Worm (Caenorhabditis elegans) whole organism, L4 larva: ENCODE results near the gene ZK1067.4.
A peak's percentile ranks its signal among the peaks of the same experiment; 100 is the strongest.

Source experiments
- F10B5.3 ChIP-seq: sonication (generic microtip); optimal IDR thresholded peaks from 2 replicates; lab custom pipeline; 2016; ENCODE audit warnings: mild to moderate bottlenecking, missing genetic modification characterization, missing compliant biosample characterization
- Y105C5A.15 ChIP-seq: fragments of 200-800 bp; sonication (Bioruptor generic); IDR thresholded peaks from 2 replicates; pipeline ENCODE4 v1.3.6; 2022; ENCODE audit warnings: missing genetic modification characterization, missing compliant biosample characterization
- ZK337.2 ChIP-seq: fragments of 200-800 bp; sonication (Bioruptor generic); IDR thresholded peaks from 2 replicates; pipeline ENCODE4 v1.3.6; 2022; ENCODE audit warnings: missing genetic modification reagents, missing genetic modification characterization, missing compliant biosample characterization
- daf-16 ChIP-seq, 3 experiments: sonication (generic microtip); optimal IDR thresholded peaks; 2 replicates each; lab custom pipeline; 2016 to 2017; ENCODE audit warnings: missing genetic modification characterization in 3 of 3, missing genetic modification reagents in 3 of 3, mild to moderate bottlenecking in 2 of 3, missing compliant biosample characterization in 2 of 3, missing biosample characterization in 1 of 3, moderate library complexity in 1 of 3
- egl-43 ChIP-seq: fragments of 200-800 bp; sonication (Bioruptor generic); IDR thresholded peaks from 2 replicates; pipeline ENCODE4 v1.3.6; 2022; ENCODE audit warnings: missing genetic modification reagents, missing genetic modification characterization, missing compliant biosample characterization
- gei-8 ChIP-seq: fragments of 200-800 bp; sonication (Bioruptor generic); optimal IDR thresholded peaks from 2 replicates; lab custom pipeline; 2018; ENCODE audit warnings: mild to moderate bottlenecking, missing genetic modification characterization, missing compliant biosample characterization
- hif-1 ChIP-seq, 2 experiments: sonication (generic microtip); optimal IDR thresholded peaks; 2 replicates each; lab custom pipeline; 2016 to 2017; ENCODE audit warnings: missing compliant biosample characterization in 2 of 2, missing genetic modification characterization in 2 of 2, missing genetic modification reagents in 2 of 2, missing genotype in 2 of 2, mild to moderate bottlenecking in 1 of 2
- hlh-11 ChIP-seq: fragments of 200-800 bp; sonication (Bioruptor generic); optimal IDR thresholded peaks from 2 replicates; lab custom pipeline; 2018; ENCODE audit warnings: mild to moderate bottlenecking, missing genetic modification characterization, missing compliant biosample characterization
- lsy-2 ChIP-seq, 2 experiments: fragments of 150-350 bp in 1 of 2; sonication (generic microtip) in 1 of 2; optimal IDR thresholded peaks; 2 replicates each; lab custom pipeline; 2014 to 2017; ENCODE audit warnings: missing biosample characterization in 2 of 2, missing genetic modification characterization in 2 of 2
- mdl-1 ChIP-seq, 2 experiments: fragments of 150-350 bp in 1 of 2; sonication (generic microtip) in 1 of 2; optimal IDR thresholded peaks; 2 replicates each; lab custom pipeline; 2014 to 2017; ENCODE audit warnings: missing biosample characterization in 2 of 2, missing genetic modification characterization in 2 of 2
- nhr-11 ChIP-seq: fragments of 150-350 bp; optimal IDR thresholded peaks from 2 replicates; lab custom pipeline; 2014; ENCODE audit warnings: missing biosample characterization, missing genetic modification characterization
- nhr-25 ChIP-seq: sonication (generic microtip); optimal IDR thresholded peaks from 2 replicates; lab custom pipeline; 2017; ENCODE audit warnings: missing genetic modification characterization, mild to moderate bottlenecking, missing compliant biosample characterization, antibody characterized with exemption, moderate library complexity, borderline replicate concordance; ENCODE audit not compliant: insufficient read depth
- nhr-28 ChIP-seq: fragments of 150-350 bp; optimal IDR thresholded peaks from 2 replicates; lab custom pipeline; 2014; ENCODE audit warnings: missing biosample characterization, missing genetic modification characterization
- nhr-6 ChIP-seq: fragments of 150-350 bp; optimal IDR thresholded peaks from 2 replicates; lab custom pipeline; 2014; ENCODE audit warnings: missing biosample characterization, missing genetic modification characterization
- nhr-77 ChIP-seq: fragments of 150-350 bp; optimal IDR thresholded peaks from 2 replicates; lab custom pipeline; 2014; ENCODE audit warnings: missing biosample characterization, missing genetic modification characterization
- set-16 ChIP-seq: fragments of 200-800 bp; sonication (Bioruptor generic); IDR thresholded peaks from 2 replicates; pipeline ENCODE4 v1.3.6; 2022; ENCODE audit warnings: missing genetic modification reagents, missing genetic modification characterization, missing compliant biosample characterization
- unc-62 ChIP-seq, 3 experiments: fragments of 150-350 bp in 1 of 3; sonication (generic microtip); optimal IDR thresholded peaks in 2 of 3; peaks in 1 of 3; 1 replicate in 1 of 3; 2 replicates in 2 of 3; lab custom pipeline; 2014 to 2017; ENCODE audit warnings: missing biosample characterization in 3 of 3, missing genetic modification characterization in 3 of 3, missing genetic modification reagents in 3 of 3, missing genotype in 1 of 3
- zip-11 ChIP-seq: fragments of 200-800 bp; sonication (Bioruptor generic); IDR thresholded peaks from 2 replicates; pipeline ENCODE4 v1.3.6; 2022; ENCODE audit warnings: missing genetic modification characterization, missing compliant biosample characterization

ZK1067.4 gene

DNA sequence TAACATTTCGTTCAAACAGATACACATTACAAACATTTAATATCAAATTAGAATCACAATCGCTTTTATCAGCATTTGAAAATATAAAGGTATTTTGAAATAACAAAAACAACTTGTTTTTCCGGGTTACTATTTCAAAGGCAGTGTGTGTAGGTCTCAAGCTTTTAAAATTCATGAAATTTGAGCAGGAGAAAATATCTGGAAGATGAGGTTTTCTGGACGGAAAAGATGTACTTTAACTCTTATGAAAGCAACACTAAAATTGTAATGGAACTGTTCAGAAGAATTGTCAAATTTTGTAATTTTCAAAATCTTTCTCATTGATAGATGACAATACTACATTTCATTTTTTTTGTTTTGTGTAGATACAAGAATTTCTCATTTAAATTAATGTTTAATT, 48.4 kb downstream of the ZK1067.4 start:
- TF ChIP-seq unc-62 (GFP tag; optimal IDR thresholded peaks at IDR 0.05 in 1 of 2; lab: Kevin White, UChicago) (peak in 1 of 2 experiments; percentile 82), unc-62 (tag; optimal IDR thresholded peaks at IDR 0.05; lab: Kevin White, UChicago) (no peak), Y105C5A.15 (GFP tag; lab: Robert Waterston, UW) (no peak)

DNA sequence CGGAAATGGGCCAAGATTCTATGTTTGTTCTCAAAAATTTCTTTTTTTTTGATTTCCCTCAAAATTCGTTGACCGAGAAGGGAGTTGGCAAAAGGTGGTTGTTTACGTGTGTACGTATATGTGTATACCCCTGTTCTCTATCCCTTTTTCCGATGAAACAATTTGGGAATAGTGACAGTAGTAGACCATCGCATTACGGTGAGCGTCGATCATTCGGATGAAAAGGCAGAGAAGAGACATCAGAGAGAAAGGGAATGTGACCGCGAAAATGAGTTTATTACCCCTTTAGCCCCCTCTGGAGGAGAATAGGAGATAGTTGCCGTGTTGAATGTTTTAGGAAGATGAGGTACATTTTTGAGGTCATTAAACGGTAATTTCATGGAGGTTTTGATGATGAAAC, 49.9 kb downstream of the ZK1067.4 start:
- TF ChIP-seq nhr-28 (peak; percentile 16), nhr-77 (tag; lab: Kevin White, UChicago) (no peak)

DNA sequence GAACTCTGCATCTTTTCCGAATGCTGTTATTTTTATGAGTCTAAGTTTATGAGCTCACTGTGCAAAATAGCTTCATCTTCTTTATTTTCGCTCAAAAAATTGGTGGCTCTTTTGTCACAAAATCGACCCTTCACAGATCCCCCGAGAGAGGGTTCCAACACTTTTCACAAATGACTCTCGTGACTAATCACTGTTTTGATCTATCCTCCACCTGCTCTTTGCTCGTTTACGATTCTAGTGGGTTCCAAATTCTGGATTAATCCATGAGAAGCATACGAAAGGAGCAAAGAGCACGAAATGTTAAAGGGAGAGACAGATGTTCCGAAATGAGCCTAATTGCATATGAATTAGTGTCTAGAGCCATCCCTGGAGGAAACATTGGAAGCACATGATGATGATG, 51.2 kb downstream of the ZK1067.4 start:
- TF ChIP-seq F10B5.3 (tag; lab: Kevin White, UChicago) (no peak), zip-11 (GFP tag; lab: Robert Waterston, UW) (no peak), egl-43 (GFP tag; lab: Robert Waterston, UW) (no peak), daf-16 (GFP tag; optimal IDR thresholded peaks at IDR 0.05; lab: Kevin White, UChicago) (no peak), daf-16 (tag; optimal IDR thresholded peaks at IDR 0.05; lab: Kevin White, UChicago) (no peak), lsy-2 (tag; optimal IDR thresholded peaks at IDR 0.05; lab: Kevin White, UChicago) (no peak), unc-62 (GFP tag; optimal IDR thresholded peaks at IDR 0.05 in 1 of 2; lab: Kevin White, UChicago) (peak in 1 of 2 experiments; percentile 86), unc-62 (tag; optimal IDR thresholded peaks at IDR 0.05; lab: Kevin White, UChicago) (no peak), nhr-25 (no peak), ZK337.2 (GFP tag; lab: Robert Waterston, UW) (no peak), nhr-6 (tag; lab: Kevin White, UChicago) (no peak)

DNA sequence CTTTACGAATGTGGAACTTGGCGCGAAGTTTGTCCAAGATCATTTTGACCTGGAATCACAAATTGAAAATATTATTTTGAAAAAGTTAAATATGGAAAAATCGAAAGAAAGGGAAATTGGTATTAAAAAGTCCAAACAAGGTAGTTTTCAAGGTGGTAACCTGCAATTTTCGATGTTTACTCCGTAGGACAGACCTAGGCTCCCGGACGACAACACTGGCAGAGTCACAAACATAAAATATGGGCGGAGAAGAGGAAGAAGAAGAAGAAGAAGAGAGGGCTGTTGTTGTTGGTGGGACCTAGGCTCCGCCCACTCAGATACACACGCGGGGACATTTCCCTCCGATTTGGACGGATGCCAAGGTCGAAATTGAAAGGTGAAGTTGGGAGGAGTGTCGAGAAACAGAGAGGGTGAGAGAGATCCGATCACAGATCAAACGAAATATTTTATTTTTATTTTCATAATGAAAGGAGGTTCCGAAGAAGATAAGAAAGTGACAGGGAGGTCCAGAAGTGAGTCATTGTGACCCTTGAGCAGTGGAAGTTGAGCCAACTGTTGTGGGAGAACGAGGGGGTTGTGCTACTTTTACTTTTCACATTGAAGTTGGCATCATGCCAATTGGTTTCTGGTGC, 51.9 kb downstream of the ZK1067.4 start, which contains the start of gene aqp-2:
aqp-2 (minus strand) TSS at position 51 of the 632 bp plus-strand sequence.
- TF ChIP-seq set-16 (GFP tag; lab: Robert Waterston, UW) (peak; percentile 31; the same call in 1 of the 2 replicates), nhr-11 (peak; percentile 28), daf-16 (GFP tag; optimal IDR thresholded peaks at IDR 0.05; lab: Kevin White, UChicago) (peak in 1 of 2 experiments; percentile 97), daf-16 (tag; optimal IDR thresholded peaks at IDR 0.05; lab: Kevin White, UChicago) (no peak), hlh-11 (tag; lab: Kevin White, UChicago) (peak; percentile 50), gei-8 (GFP tag; lab: Kevin White, UChicago) (no peak), hif-1 (tag; optimal IDR thresholded peaks at IDR 0.05; lab: Kevin White, UChicago) (no peak), mdl-1 (tag; optimal IDR thresholded peaks at IDR 0.05; lab: Kevin White, UChicago) (peak in 1 of 2 experiments; percentile 39), unc-62 (GFP tag; optimal IDR thresholded peaks at IDR 0.05 in 1 of 2; lab: Kevin White, UChicago) (peak in 1 of 2 experiments; percentile 56), unc-62 (tag; optimal IDR thresholded peaks at IDR 0.05; lab: Kevin White, UChicago) (no peak)
